Fruit fly (Drosophila melanogaster) whole organism, embryonic: ENCODE measurements around the gene ast.
A peak's percentile ranks its signal among the peaks of the same experiment; 100 is the strongest.

Experiments used
- CG10321 ChIP-seq: fragments of 200-800 bp; sonication (Bioruptor generic); IDR thresholded peaks from 2 replicates; pipeline ENCODE4 v1.3.6; 2022; ENCODE audit warnings: missing biosample characterization, missing genetic modification characterization
- CG10959 ChIP-seq: fragments of 200-800 bp; sonication (Bioruptor generic); IDR thresholded peaks from 2 replicates; pipeline ENCODE4 v1.3.6; 2022; ENCODE audit warnings: missing biosample characterization, missing genetic modification characterization
- CG11695 ChIP-seq: fragments of 200-800 bp; sonication (Bioruptor generic); IDR thresholded peaks from 3 replicates; pipeline ENCODE4 v1.3.6; 2022; ENCODE audit warnings: missing biosample characterization, missing genetic modification characterization
- CG12071 ChIP-seq: fragments of 200-800 bp; sonication (Bioruptor generic); optimal IDR thresholded peaks from 3 replicates; lab custom pipeline; 2018; ENCODE audit warnings: missing biosample characterization, mild to moderate bottlenecking, missing genetic modification characterization
- CG12104 ChIP-seq: fragments of 200-800 bp; sonication (Bioruptor generic); optimal IDR thresholded peaks from 3 replicates; lab custom pipeline; 2016; ENCODE audit warnings: missing biosample characterization, missing genetic modification characterization
- CG1602 ChIP-seq: fragments of 200-800 bp; sonication (Bioruptor generic); optimal IDR thresholded peaks from 3 replicates; lab custom pipeline; 2016; ENCODE audit warnings: missing biosample characterization, missing genetic modification characterization
- CG17912 ChIP-seq: fragments of 200-800 bp; sonication (Bioruptor generic); optimal IDR thresholded peaks from 2 replicates; lab custom pipeline; 2018; ENCODE audit warnings: missing biosample characterization, mild to moderate bottlenecking, missing genetic modification characterization
- CG2202 ChIP-seq: fragments of 200-800 bp; sonication (Bioruptor generic); optimal IDR thresholded peaks from 2 replicates; lab custom pipeline; 2018; ENCODE audit warnings: missing biosample characterization, mild to moderate bottlenecking, missing genetic modification characterization
- CG30431 ChIP-seq: fragments of 200-800 bp; sonication (Bioruptor generic); optimal IDR thresholded peaks from 2 replicates; lab custom pipeline; 2017; ENCODE audit warnings: missing biosample characterization, missing genetic modification characterization
- CG3847 ChIP-seq: fragments of 200-800 bp; sonication (Bioruptor generic); IDR thresholded peaks from 2 replicates; pipeline ENCODE4 v1.3.6; 2022; ENCODE audit warnings: missing biosample characterization, missing genetic modification characterization
- CG7357 ChIP-seq: fragments of 200-800 bp; sonication (Bioruptor generic); IDR thresholded peaks from 3 replicates; pipeline ENCODE4 v1.3.6; 2022; ENCODE audit warnings: missing biosample characterization, missing genetic modification characterization
- CG7839 ChIP-seq: fragments of 200-800 bp; sonication (Bioruptor generic); optimal IDR thresholded peaks from 3 replicates; lab custom pipeline; 2018; ENCODE audit warnings: missing biosample characterization, mild to moderate bottlenecking, missing genetic modification characterization, moderate library complexity
- CG8359 ChIP-seq: fragments of 200-800 bp; sonication (Bioruptor generic); optimal IDR thresholded peaks from 2 replicates; lab custom pipeline; 2017; ENCODE audit warnings: missing biosample characterization, mild to moderate bottlenecking, missing genetic modification characterization, borderline replicate concordance
- CG8478 ChIP-seq: fragments of >200 bp; optimal IDR thresholded peaks from 2 replicates; lab custom pipeline; 2018
- CG8944 ChIP-seq: fragments of 200-800 bp; sonication (Bioruptor generic); optimal IDR thresholded peaks from 3 replicates; lab custom pipeline; 2016; ENCODE audit warnings: missing biosample characterization, missing genetic modification characterization
- CG9727 ChIP-seq: fragments of 200-800 bp; sonication (Bioruptor generic); optimal IDR thresholded peaks from 3 replicates; lab custom pipeline; 2017; ENCODE audit warnings: missing biosample characterization, mild to moderate bottlenecking, missing genetic modification characterization
- CG9876 ChIP-seq: fragments of 200-800 bp; sonication (Bioruptor generic); optimal IDR thresholded peaks from 2 replicates; lab custom pipeline; 2016; ENCODE audit warnings: missing biosample characterization, missing genetic modification characterization
- Doc3 ChIP-seq: fragments of 200-800 bp; sonication (Bioruptor generic); IDR thresholded peaks from 3 replicates; pipeline ENCODE4 v1.3.6; 2022; ENCODE audit warnings: missing biosample characterization, missing genetic modification characterization; ENCODE audit not compliant: partially characterized antibody
- Hey ChIP-seq: fragments of 200-800 bp; sonication (Bioruptor generic); optimal IDR thresholded peaks from 3 replicates; lab custom pipeline; 2018; ENCODE audit warnings: missing biosample characterization, mild to moderate bottlenecking, missing genetic modification characterization
- Hr3 ChIP-seq: fragments of 200-800 bp; sonication (Bioruptor generic); optimal IDR thresholded peaks from 3 replicates; lab custom pipeline; 2016; ENCODE audit warnings: missing biosample characterization, missing genetic modification characterization
- Lhr ChIP-seq: fragments of 200-800 bp; sonication (Bioruptor generic); optimal IDR thresholded peaks from 3 replicates; lab custom pipeline; 2017; ENCODE audit warnings: mild to moderate bottlenecking, missing biosample characterization, missing genetic modification reagents, missing genetic modification characterization
- Lim3 ChIP-seq: fragments of 200-800 bp; sonication (Bioruptor generic); IDR thresholded peaks from 2 replicates; pipeline ENCODE4 v1.3.6; 2022; ENCODE audit warnings: missing biosample characterization, missing genetic modification characterization
- Nf-YA ChIP-seq: fragments of 200-800 bp; sonication (Bioruptor generic); IDR thresholded peaks from 2 replicates; pipeline ENCODE4 v1.3.6; 2022; ENCODE audit warnings: missing biosample characterization, missing genetic modification characterization
- NfI ChIP-seq: fragments of 200-800 bp; sonication (Bioruptor generic); optimal IDR thresholded peaks from 3 replicates; lab custom pipeline; 2018; ENCODE audit warnings: missing biosample characterization, mild to moderate bottlenecking, missing genetic modification characterization, moderate library complexity
- Scr ChIP-seq: fragments of 200-800 bp; sonication (Bioruptor generic); IDR thresholded peaks from 2 replicates; pipeline ENCODE4 v1.3.6; 2022; ENCODE audit warnings: missing biosample characterization, missing genetic modification characterization; ENCODE audit not compliant: partially characterized antibody
- Sry-β ChIP-seq: fragments of 200-800 bp; sonication (Bioruptor generic); optimal IDR thresholded peaks from 2 replicates; lab custom pipeline; 2018; ENCODE audit warnings: missing biosample characterization, mild to moderate bottlenecking, missing genetic modification characterization, moderate library complexity
- ap ChIP-seq: fragments of 200-800 bp; sonication (Bioruptor generic); IDR thresholded peaks from 2 replicates; pipeline ENCODE4 v1.3.6; 2022; ENCODE audit warnings: missing biosample characterization, missing genetic modification characterization
- ash1 ChIP-seq: fragments of 200-800 bp; sonication (Bioruptor generic); optimal IDR thresholded peaks from 2 replicates; lab custom pipeline; 2018; ENCODE audit warnings: missing biosample characterization, mild to moderate bottlenecking, missing genetic modification characterization
- cato ChIP-seq: fragments of 200-800 bp; sonication (Bioruptor generic); optimal IDR thresholded peaks from 2 replicates; lab custom pipeline; 2016; ENCODE audit warnings: missing biosample characterization, missing genetic modification characterization, borderline replicate concordance
- chif ChIP-seq, 2 experiments: fragments of 200-800 bp; sonication (Bioruptor generic); optimal IDR thresholded peaks; 3 replicates each; lab custom pipeline; 2016; ENCODE audit warnings: missing biosample characterization in 2 of 2, missing genetic modification characterization in 2 of 2
- chinmo ChIP-seq: fragments of 200-800 bp; sonication (Bioruptor generic); IDR thresholded peaks from 4 replicates; pipeline ENCODE4 v1.3.6; 2022; ENCODE audit warnings: missing biosample characterization, missing genetic modification characterization; ENCODE audit not compliant: partially characterized antibody
- chn ChIP-seq: fragments of 200-800 bp; sonication (Bioruptor generic); optimal IDR thresholded peaks from 2 replicates; lab custom pipeline; 2016; ENCODE audit warnings: missing biosample characterization, missing genetic modification characterization
- dimm ChIP-seq: fragments of 200-800 bp; sonication (Bioruptor generic); IDR thresholded peaks from 2 replicates; pipeline ENCODE4 v1.3.6; 2022; ENCODE audit warnings: missing biosample characterization, missing genetic modification characterization
- en ChIP-seq: fragments of 200-800 bp; sonication (Bioruptor generic); optimal IDR thresholded peaks from 2 replicates; lab custom pipeline; 2016; ENCODE audit warnings: missing biosample characterization, missing genetic modification characterization
- ewg ChIP-seq: fragments of 200-800 bp; sonication (Bioruptor generic); optimal IDR thresholded peaks from 3 replicates; lab custom pipeline; 2017; ENCODE audit warnings: mild to moderate bottlenecking, missing biosample characterization, missing genetic modification reagents, missing genetic modification characterization
- exex ChIP-seq: fragments of 200-800 bp; sonication (Bioruptor generic); optimal IDR thresholded peaks from 4 replicates; lab custom pipeline; 2018; ENCODE audit warnings: missing biosample characterization, mild to moderate bottlenecking, missing genetic modification characterization, moderate library complexity
- fd3F ChIP-seq: fragments of 200-800 bp; sonication (Bioruptor generic); optimal IDR thresholded peaks from 2 replicates; lab custom pipeline; 2018; ENCODE audit warnings: missing biosample characterization, mild to moderate bottlenecking, missing genetic modification characterization, moderate library complexity
- fu2 ChIP-seq: fragments of 200-800 bp; sonication (Bioruptor generic); optimal IDR thresholded peaks from 2 replicates; lab custom pipeline; 2016; ENCODE audit warnings: missing biosample characterization, missing genetic modification characterization
- gce ChIP-seq: fragments of 200-800 bp; sonication (Bioruptor generic); IDR thresholded peaks from 3 replicates; pipeline ENCODE4 v1.3.6; 2022; ENCODE audit warnings: missing biosample characterization, missing genetic modification characterization
- gcm2 ChIP-seq: fragments of 200-800 bp; sonication (Bioruptor generic); optimal IDR thresholded peaks from 2 replicates; lab custom pipeline; 2016; ENCODE audit warnings: missing biosample characterization, missing genetic modification characterization
- jumu ChIP-seq: fragments of 200-800 bp; sonication (Bioruptor generic); optimal IDR thresholded peaks from 3 replicates; lab custom pipeline; 2016; ENCODE audit warnings: missing biosample characterization, missing genetic modification characterization
- lmd ChIP-seq: fragments of 200-800 bp; sonication (Bioruptor generic); IDR thresholded peaks from 2 replicates; pipeline ENCODE4 v1.3.6; 2022; ENCODE audit warnings: missing biosample characterization, missing genetic modification characterization
- nmo ChIP-seq: fragments of 200-800 bp; sonication (Bioruptor generic); optimal IDR thresholded peaks from 2 replicates; lab custom pipeline; 2018; ENCODE audit warnings: missing biosample characterization, mild to moderate bottlenecking, missing genetic modification characterization, moderate library complexity
- scrt ChIP-seq: fragments of 200-800 bp; sonication (Bioruptor generic); optimal IDR thresholded peaks from 2 replicates; lab custom pipeline; 2018; ENCODE audit warnings: missing biosample characterization, mild to moderate bottlenecking, missing genetic modification characterization, moderate library complexity
- seq ChIP-seq: fragments of 200-800 bp; sonication (Bioruptor generic); IDR thresholded peaks from 2 replicates; pipeline ENCODE4 v1.3.6; 2022; ENCODE audit warnings: missing biosample characterization, missing genetic modification characterization
- sima ChIP-seq: fragments of 200-800 bp; sonication (Bioruptor generic); optimal IDR thresholded peaks from 2 replicates; lab custom pipeline; 2016; ENCODE audit warnings: missing biosample characterization, missing genetic modification characterization
- sisA ChIP-seq: fragments of 200-800 bp; sonication (Bioruptor generic); IDR thresholded peaks from 2 replicates; pipeline ENCODE4 v1.3.6; 2022; ENCODE audit warnings: missing biosample characterization, missing genetic modification characterization
- slbo ChIP-seq: fragments of 200-800 bp; sonication (Bioruptor generic); IDR thresholded peaks from 2 replicates; pipeline ENCODE4 v1.3.6; 2022; ENCODE audit warnings: missing biosample characterization, missing genetic modification characterization
- ttk ChIP-seq: fragments of 200-800 bp; sonication (Bioruptor generic); IDR thresholded peaks from 2 replicates; pipeline ENCODE4 v2.1.2; 2022; ENCODE audit warnings: missing biosample characterization, missing genetic modification characterization
- vnd ChIP-seq: fragments of 200-800 bp; sonication (Bioruptor generic); IDR thresholded peaks from 3 replicates; pipeline ENCODE4 v1.3.6; 2022; ENCODE audit warnings: missing biosample characterization, missing genetic modification characterization; ENCODE audit not compliant: partially characterized antibody
- wdn ChIP-seq: fragments of 200-800 bp; sonication (Bioruptor generic); IDR thresholded peaks from 2 replicates; pipeline ENCODE4 v1.3.6; 2022; ENCODE audit warnings: missing biosample characterization, missing genetic modification characterization
- zfh1 ChIP-seq: fragments of 200-800 bp; sonication (Bioruptor generic); IDR thresholded peaks from 3 replicates; pipeline ENCODE4 v1.3.6; 2022; ENCODE audit warnings: missing biosample characterization, missing genetic modification characterization

ast gene

DNA sequence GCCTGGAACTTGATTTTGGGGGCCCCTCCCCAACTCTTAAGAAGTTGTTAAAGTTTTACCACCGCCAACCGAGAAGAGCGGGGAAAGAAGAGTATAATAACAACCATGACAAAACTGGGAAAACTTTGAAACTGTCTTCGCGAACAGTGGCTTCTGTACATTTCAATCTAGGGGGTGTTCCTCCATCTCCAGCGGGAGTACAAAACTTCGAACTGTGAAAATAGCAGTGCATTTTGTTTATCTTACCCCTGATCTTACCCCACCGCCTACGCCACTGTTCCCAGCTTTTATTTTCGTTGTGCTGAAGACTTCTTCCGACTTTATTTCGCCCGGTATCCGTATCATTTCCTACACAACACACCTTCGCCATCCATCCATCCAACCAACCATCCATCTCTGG is 6.8 kb upstream of the ast start (continued):
- TF ChIP-seq dimm (GFP tag; lab: Robert Waterston, UW) (no peak), chinmo (no peak), CG10321 (GFP tag; lab: Robert Waterston, UW) (no peak), ewg (GFP tag; lab: Kevin White, UChicago) (no peak), CG8359 (GFP tag; lab: Kevin White, UChicago) (no peak), fd3F (GFP tag; lab: Kevin White, UChicago) (no peak), vnd (GFP tag; lab: Robert Waterston, UW) (no peak), gce (GFP tag; lab: Robert Waterston, UW) (0 out of 3 replicates have a peak, but pooled peaks have one; percentile 20), CG3847 (GFP tag; lab: Robert Waterston, UW) (0 out of 2 replicates have a peak, but pooled peaks have one; percentile 45), CG9876 (GFP tag; lab: Kevin White, UChicago) (no peak), Hey (tag; lab: Kevin White, UChicago) (no peak), scrt (GFP tag; lab: Kevin White, UChicago) (no peak), exex (no peak), CG7839 (tag; lab: Kevin White, UChicago) (peak; percentile 34), chif (GFP tag; optimal IDR thresholded peaks at IDR 0.05; lab: Kevin White, UChicago) (no peak), CG12071 (peak; percentile 2), CG17912 (GFP tag; lab: Kevin White, UChicago) (no peak), zfh1 (GFP tag; lab: Robert Waterston, UW) (peak; percentile 55; the same call in 2 of the 3 replicates), ash1 (GFP tag; lab: Kevin White, UChicago) (no peak), CG11695 (0 out of 3 replicates have a peak, but pooled peaks have one; percentile 39), ap (GFP tag; lab: Robert Waterston, UW) (no peak), CG30431 (GFP tag; lab: Kevin White, UChicago) (peak; percentile 13), Sry-β (GFP tag; lab: Kevin White, UChicago) (no peak), sima (GFP tag; lab: Kevin White, UChicago) (no peak), CG10959 (GFP tag; lab: Robert Waterston, UW) (no peak), jumu (GFP tag; lab: Kevin White, UChicago) (no peak), lmd (GFP tag; lab: Robert Waterston, UW) (peak; percentile 41; the same call in 1 of the 2 replicates), slbo (GFP tag; lab: Robert Waterston, UW) (peak; percentile 67), Lim3 (no peak), wdn (GFP tag; lab: Robert Waterston, UW) (no peak), chn (GFP tag; lab: Kevin White, UChicago) (no peak), Doc3 (no peak), CG12104 (GFP tag; lab: Kevin White, UChicago) (no peak), cato (GFP tag; lab: Kevin White, UChicago) (no peak), CG7357 (GFP tag; lab: Robert Waterston, UW) (0 out of 3 replicates have a peak, but pooled peaks have one; percentile 20), Scr (GFP tag; lab: Robert Waterston, UW) (no peak), Nf-YA (GFP tag; lab: Robert Waterston, UW) (no peak), CG1602 (GFP tag; lab: Kevin White, UChicago) (no peak), CG2202 (tag; lab: Kevin White, UChicago) (no peak), gcm2 (GFP tag; lab: Kevin White, UChicago) (no peak), fu2 (GFP tag; lab: Kevin White, UChicago) (no peak), seq (GFP tag; lab: Robert Waterston, UW) (no peak), en (no peak), Lhr (GFP tag; lab: Kevin White, UChicago) (no peak), CG8478 (lab: Kevin White, UChicago) (no peak), ttk (peak; percentile 37; the same call in 1 of the 2 replicates), Hr3 (no peak), NfI (GFP tag; lab: Kevin White, UChicago) (peak; percentile 4), sisA (peak; percentile 20; the same call in 1 of the 2 replicates), CG9727 (no peak), nmo (GFP tag; lab: Kevin White, UChicago) (no peak), CG8944 (GFP tag; lab: Kevin White, UChicago) (peak; percentile 16)
